Fruit fly (Drosophila melanogaster) whole organism, wandering third instar larva: ENCODE results near the gene Npc2d.

Source experiments
- Abd-B ChIP-seq: fragments of >200 bp; optimal IDR thresholded peaks from 2 replicates; lab custom pipeline; 2017; ENCODE audit warnings: missing biosample characterization, missing genetic modification characterization
- CG32264 ChIP-seq: fragments of 200-800 bp; sonication (Bioruptor generic); optimal IDR thresholded peaks from 2 replicates; lab custom pipeline; 2016; ENCODE audit warnings: missing biosample characterization, missing genetic modification characterization
- CG9705 ChIP-seq: fragments of 200-800 bp; sonication (Bioruptor generic); optimal IDR thresholded peaks from 2 replicates; lab custom pipeline; 2018; ENCODE audit warnings: missing biosample characterization, mild to moderate bottlenecking, missing genetic modification characterization
- CrebA ChIP-seq: fragments of 200-800 bp; sonication (Bioruptor generic); optimal IDR thresholded peaks from 2 replicates; lab custom pipeline; 2016; ENCODE audit warnings: missing biosample characterization, mild to moderate bottlenecking, missing genetic modification characterization, borderline replicate concordance
- Dfd ChIP-seq: fragments of >200 bp; optimal IDR thresholded peaks from 2 replicates; lab custom pipeline; 2017; ENCODE audit warnings: missing biosample characterization, missing genetic modification characterization
- Dif ChIP-seq: fragments of 200-275, 200-300 bp; sonication (Bioruptor generic); optimal IDR thresholded peaks from 2 replicates; lab custom pipeline; 2018; ENCODE audit warnings: missing biosample characterization, missing genetic modification characterization; ENCODE audit not compliant: partially characterized antibody
- GATAd ChIP-seq: sonication (Bioruptor generic); optimal IDR thresholded peaks from 2 replicates; lab custom pipeline; 2016; ENCODE audit warnings: missing biosample characterization, missing genetic modification characterization
- HLH106 ChIP-seq: fragments of 200-800 bp; optimal IDR thresholded peaks from 3 replicates; lab custom pipeline; 2019; ENCODE audit warnings: missing biosample characterization, mild to moderate bottlenecking, missing genetic modification characterization, moderate library complexity
- Hnf4 ChIP-seq: fragments of 200-800 bp; sonication (Bioruptor generic); optimal IDR thresholded peaks from 2 replicates; lab custom pipeline; 2016; ENCODE audit warnings: missing biosample characterization, mild to moderate bottlenecking, missing genetic modification characterization
- Hr78 ChIP-seq: fragments of >200 bp; optimal IDR thresholded peaks from 2 replicates; lab custom pipeline; 2017; ENCODE audit warnings: missing biosample characterization, missing genetic modification characterization
- Hr83 ChIP-seq: fragments of 200-300 bp; sonication (Bioruptor generic); optimal IDR thresholded peaks from 2 replicates; lab custom pipeline; 2016; ENCODE audit warnings: missing biosample characterization, mild to moderate bottlenecking, missing genetic modification characterization, moderate library complexity; ENCODE audit not compliant: poor library complexity, severe bottlenecking
- Jra ChIP-seq: sonication (Bioruptor generic); optimal IDR thresholded peaks from 2 replicates; lab custom pipeline; 2016; ENCODE audit warnings: missing biosample characterization, missing genetic modification characterization
- Mio ChIP-seq: sonication (Bioruptor generic); optimal IDR thresholded peaks from 2 replicates; lab custom pipeline; 2016; ENCODE audit warnings: missing biosample characterization, missing genetic modification characterization
- Myc ChIP-seq: fragments of >200 bp; optimal IDR thresholded peaks from 2 replicates; lab custom pipeline; 2017
- N ChIP-seq: fragments of >200 bp; optimal IDR thresholded peaks from 2 replicates; lab custom pipeline; 2018; ENCODE audit warnings: missing biosample characterization, missing external identifiers, missing genetic modification characterization
- OdsH ChIP-seq: fragments of 200-800 bp; sonication (Bioruptor generic); optimal IDR thresholded peaks from 2 replicates; lab custom pipeline; 2016; ENCODE audit warnings: missing biosample characterization, mild to moderate bottlenecking, missing genetic modification characterization
- Rel ChIP-seq, 2 experiments: fragments of 200-800 bp; sonication (Bioruptor generic) in 1 of 2; optimal IDR thresholded peaks; 2 replicates in 1 of 2; 3 replicates in 1 of 2; lab custom pipeline; 2016 to 2019; ENCODE audit warnings: mild to moderate bottlenecking in 2 of 2, missing biosample characterization in 2 of 2, missing genetic modification characterization in 2 of 2, moderate library complexity in 1 of 2
- Sp1 ChIP-seq: fragments of 200-800 bp; sonication (Bioruptor generic); optimal IDR thresholded peaks from 3 replicates; lab custom pipeline; 2019; ENCODE audit warnings: missing biosample characterization, mild to moderate bottlenecking, missing genetic modification characterization, moderate library complexity
- Vsx2 ChIP-seq: fragments of 200-300, 225-300 bp; sonication (Bioruptor generic); optimal IDR thresholded peaks from 2 replicates; lab custom pipeline; 2018; ENCODE audit warnings: missing biosample characterization, missing genetic modification characterization; ENCODE audit not compliant: partially characterized antibody
- br ChIP-seq: fragments of 200-800 bp; sonication (Bioruptor generic); optimal IDR thresholded peaks from 2 replicates; lab custom pipeline; 2016; ENCODE audit warnings: missing biosample characterization, missing genetic modification characterization
- brk ChIP-seq: fragments of 200-800 bp; sonication (Bioruptor generic); optimal IDR thresholded peaks from 2 replicates; lab custom pipeline; 2016; ENCODE audit warnings: missing biosample characterization, mild to moderate bottlenecking, missing genetic modification characterization
- dl ChIP-seq, 2 experiments: fragments of 175-275, 200-275 bp in 1 of 2; fragments of 200-275 bp in 1 of 2; sonication (Bioruptor generic); optimal IDR thresholded peaks; lab custom pipeline; 2018; ENCODE audit warnings: mild to moderate bottlenecking in 2 of 2, missing biosample characterization in 2 of 2, missing genetic modification characterization in 2 of 2, moderate library complexity in 2 of 2; ENCODE audit not compliant: partially characterized antibody in 2 of 2, insufficient read depth in 1 of 2
- dmrt93B ChIP-seq: fragments of 200-800 bp; sonication (Bioruptor generic); optimal IDR thresholded peaks from 2 replicates; lab custom pipeline; 2018; ENCODE audit warnings: missing biosample characterization, mild to moderate bottlenecking, missing genetic modification characterization
- dsf ChIP-seq: sonication (Bioruptor generic); optimal IDR thresholded peaks from 2 replicates; lab custom pipeline; 2016; ENCODE audit warnings: missing biosample characterization, missing genetic modification characterization, borderline replicate concordance
- ey ChIP-seq: fragments of 200-800 bp; sonication (Bioruptor generic); optimal IDR thresholded peaks from 2 replicates; lab custom pipeline; 2016; ENCODE audit warnings: missing biosample characterization, missing genetic modification characterization
- foxo ChIP-seq, 2 experiments: fragments of 200-800 bp; sonication (Bioruptor generic); optimal IDR thresholded peaks; 2 replicates in 1 of 2; 3 replicates in 1 of 2; lab custom pipeline; 2016 to 2017; ENCODE audit warnings: missing biosample characterization in 2 of 2, missing genetic modification characterization in 2 of 2
- fru ChIP-seq: fragments of 200-800 bp; sonication (Bioruptor generic); optimal IDR thresholded peaks from 3 replicates; lab custom pipeline; 2016; ENCODE audit warnings: missing biosample characterization, mild to moderate bottlenecking, missing genetic modification characterization
- h ChIP-seq: fragments of 200-800 bp; sonication (Bioruptor generic); optimal IDR thresholded peaks from 3 replicates; lab custom pipeline; 2016; ENCODE audit warnings: missing biosample characterization, mild to moderate bottlenecking, missing genetic modification characterization
- jim ChIP-seq: fragments of 175-275, 200-325 bp; sonication (Bioruptor generic); optimal IDR thresholded peaks from 2 replicates; lab custom pipeline; 2016; ENCODE audit warnings: missing biosample characterization, mild to moderate bottlenecking, missing genetic modification characterization
- lola ChIP-seq: fragments of >200 bp; optimal IDR thresholded peaks from 2 replicates; lab custom pipeline; 2017; ENCODE audit warnings: missing biosample characterization, missing genetic modification characterization
- pan ChIP-seq: fragments of >200 bp; optimal IDR thresholded peaks from 2 replicates; lab custom pipeline; 2017
- psq ChIP-seq: fragments of 200-800 bp; sonication (Bioruptor generic); optimal IDR thresholded peaks from 3 replicates; lab custom pipeline; 2017; ENCODE audit warnings: missing biosample characterization, mild to moderate bottlenecking, missing genetic modification characterization, moderate library complexity
- rgr ChIP-seq: fragments of 200-800 bp; sonication (Bioruptor generic); optimal IDR thresholded peaks from 3 replicates; lab custom pipeline; 2016; ENCODE audit warnings: missing biosample characterization, mild to moderate bottlenecking, missing genetic modification characterization
- sage ChIP-seq: fragments of 200-800 bp; sonication (Bioruptor generic); optimal IDR thresholded peaks from 2 replicates; lab custom pipeline; 2016; ENCODE audit warnings: missing biosample characterization, mild to moderate bottlenecking, missing genetic modification characterization
- sv ChIP-seq: fragments of 200-800 bp; sonication (Bioruptor generic); optimal IDR thresholded peaks from 3 replicates; lab custom pipeline; 2016; ENCODE audit warnings: missing biosample characterization, missing genetic modification characterization
- tai ChIP-seq: sonication (Bioruptor generic); optimal IDR thresholded peaks from 2 replicates; lab custom pipeline; 2016; ENCODE audit warnings: missing biosample characterization, missing genetic modification characterization
- usp ChIP-seq: fragments of >200 bp; optimal IDR thresholded peaks from 2 replicates; lab custom pipeline; 2017; ENCODE audit warnings: missing biosample characterization, missing genetic modification characterization
- woc ChIP-seq: sonication (Bioruptor generic); optimal IDR thresholded peaks from 2 replicates; lab custom pipeline; 2016; ENCODE audit warnings: missing biosample characterization, mild to moderate bottlenecking, missing genetic modification characterization

Gene Npc2d

dm6 chr3R:10086222-10086621, 30.3 kb upstream of the Npc2d start:
- TF ChIP-seq h (no peak), Sp1 (GFP tag; lab: Kevin White, UChicago) (no peak), GATAd (GFP tag; lab: Kevin White, UChicago) (no peak), dl (GFP tag; optimal IDR thresholded peaks at IDR 0.05; lab: Kevin White, UChicago; ENCODE audit: insufficient read depth in 1 of 2, partially characterized antibody in 2 of 2) (no peak), Hr83 (GFP tag; lab: Kevin White, UChicago) (no peak), brk (no peak)
- TF ChIP-seq, all 38 proteins: peak for 0

DNA sequence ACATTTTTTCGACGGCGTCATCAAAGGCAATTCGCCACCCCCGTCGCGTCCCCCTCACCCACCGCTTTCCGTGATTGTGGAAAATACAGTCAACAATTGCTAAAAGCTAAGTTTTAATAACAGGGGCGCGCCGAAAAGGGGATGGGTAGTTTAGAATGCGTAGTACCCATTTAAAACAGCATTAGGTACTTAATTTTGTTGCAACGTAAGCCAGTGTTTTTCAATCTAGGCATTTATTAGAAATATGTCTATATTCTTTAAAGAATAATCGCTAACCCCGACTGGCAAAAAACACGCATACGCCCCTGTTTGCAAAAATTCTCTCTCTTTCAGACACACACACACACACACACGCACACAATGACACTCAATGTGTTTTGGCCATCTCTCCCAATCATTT, 29.0 kb upstream of the Npc2d start:
- peak; percentile 83 for TF ChIP-seq Jra (GFP tag; lab: Kevin White, UChicago)
- no peak for TF ChIP-seq Dif (GFP tag; lab: Kevin White, UChicago)
- peak; percentile 88 for TF ChIP-seq Hnf4 (GFP tag; lab: Kevin White, UChicago)
- peak; percentile 95 for TF ChIP-seq h
- peak; percentile 95 for TF ChIP-seq OdsH (GFP tag; lab: Kevin White, UChicago)
- TF ChIP-seq brk = peak; percentile 30
- TF ChIP-seq Hr78 (GFP tag; lab: Kevin White, UChicago) = no peak
- no peak for TF ChIP-seq Vsx2 (GFP tag; lab: Kevin White, UChicago)
- no peak for TF ChIP-seq Abd-B
- peak; percentile 72 for TF ChIP-seq CG32264
- peak; percentile 95 for TF ChIP-seq fru
- TF ChIP-seq sage (GFP tag; lab: Kevin White, UChicago) = peak; percentile 84
- TF ChIP-seq woc (GFP tag; lab: Kevin White, UChicago) = peak; percentile 77
- TF ChIP-seq tai = peak; percentile 86
- TF ChIP-seq sv (GFP tag; lab: Kevin White, UChicago) = no peak
- TF ChIP-seq GATAd (GFP tag; lab: Kevin White, UChicago) = no peak
- TF ChIP-seq Rel (GFP tag; optimal IDR thresholded peaks at IDR 0.05; lab: Kevin White, UChicago) = no peak
- peak; percentile 64 for TF ChIP-seq Rel (tag; optimal IDR thresholded peaks at IDR 0.05; lab: Kevin White, UChicago)
- peak; percentile 90 for TF ChIP-seq dmrt93B
- TF ChIP-seq foxo (GFP tag; optimal IDR thresholded peaks at IDR 0.05; lab: Kevin White, UChicago) = peak; percentile 43 to 97
- TF ChIP-seq jim = no peak
- TF ChIP-seq br (GFP tag; lab: Kevin White, UChicago) = peak; percentile 92
- TF ChIP-seq Dfd (GFP tag; lab: Kevin White, UChicago) = peak; percentile 88
- no peak for TF ChIP-seq Myc
- no peak for TF ChIP-seq usp (GFP tag; lab: Kevin White, UChicago)
- peak; percentile 91 for TF ChIP-seq Sp1 (GFP tag; lab: Kevin White, UChicago)
- peak; percentile 25 for TF ChIP-seq Hr83 (GFP tag; lab: Kevin White, UChicago)
- TF ChIP-seq psq (GFP tag; lab: Kevin White, UChicago) = peak; percentile 89
- TF ChIP-seq CG9705 (GFP tag; lab: Kevin White, UChicago) = peak; percentile 65
- TF ChIP-seq dsf (GFP tag; lab: Kevin White, UChicago) = peak; percentile 70
- TF ChIP-seq HLH106 (tag; lab: Kevin White, UChicago) = peak; percentile 94
- TF ChIP-seq N (GFP tag; lab: Kevin White, UChicago) = no peak
- TF ChIP-seq CrebA = peak; percentile 67
- TF ChIP-seq dl (GFP tag; optimal IDR thresholded peaks at IDR 0.05; lab: Kevin White, UChicago; ENCODE audit: insufficient read depth in 1 of 2, partially characterized antibody in 2 of 2) = no peak
- no peak for TF ChIP-seq lola (GFP tag; lab: Kevin White, UChicago)
- peak; percentile 96 for TF ChIP-seq ey
- TF ChIP-seq Mio (GFP tag; lab: Kevin White, UChicago) = peak; percentile 80
- TF ChIP-seq rgr = peak; percentile 96
- TF ChIP-seq pan = no peak
- TF ChIP-seq, all 38 proteins: peak for 25

dm6 chr3R:10084179-10084647, 28.3 kb upstream of the Npc2d start:
- TF ChIP-seq Dfd (GFP tag; lab: Kevin White, UChicago) (no peak), jim (no peak), Sp1 (GFP tag; lab: Kevin White, UChicago) (no peak), dl (GFP tag; optimal IDR thresholded peaks at IDR 0.05; lab: Kevin White, UChicago; ENCODE audit: insufficient read depth in 1 of 2, partially characterized antibody in 2 of 2) (peak; percentile 50 to 71), ey (no peak), Rel (GFP tag; optimal IDR thresholded peaks at IDR 0.05; lab: Kevin White, UChicago) (no peak), Rel (tag; optimal IDR thresholded peaks at IDR 0.05; lab: Kevin White, UChicago) (no peak), Hr83 (GFP tag; lab: Kevin White, UChicago) (peak; percentile 58), Myc (no peak), CG32264 (no peak), pan (no peak), sage (GFP tag; lab: Kevin White, UChicago) (no peak), psq (GFP tag; lab: Kevin White, UChicago) (peak; percentile 97), tai (no peak), h (no peak), lola (GFP tag; lab: Kevin White, UChicago) (no peak), Hnf4 (GFP tag; lab: Kevin White, UChicago) (no peak), CG9705 (GFP tag; lab: Kevin White, UChicago) (no peak), fru (peak; percentile 70), GATAd (GFP tag; lab: Kevin White, UChicago) (no peak), Jra (GFP tag; lab: Kevin White, UChicago) (no peak), br (GFP tag; lab: Kevin White, UChicago) (no peak), Abd-B (no peak), CrebA (peak; percentile 40), Mio (GFP tag; lab: Kevin White, UChicago) (no peak), usp (GFP tag; lab: Kevin White, UChicago) (no peak), Hr78 (GFP tag; lab: Kevin White, UChicago) (no peak), rgr (no peak), dmrt93B (no peak), OdsH (GFP tag; lab: Kevin White, UChicago) (no peak), foxo (GFP tag; optimal IDR thresholded peaks at IDR 0.05; lab: Kevin White, UChicago) (no peak), sv (GFP tag; lab: Kevin White, UChicago) (no peak), HLH106 (tag; lab: Kevin White, UChicago) (no peak), woc (GFP tag; lab: Kevin White, UChicago) (no peak), Dif (GFP tag; lab: Kevin White, UChicago) (peak; percentile 76), dsf (GFP tag; lab: Kevin White, UChicago) (no peak), brk (no peak)
- TF ChIP-seq, all 38 proteins: peak for 6
